Worm (Caenorhabditis elegans): ENCODE measurements around the gene F14F9.6.

ce11 chrV:5130018-5130417 is 16.3 kb downstream of the F14F9.6 start, which contains the start of gene F14F9.8:
- TF ChIP-seq lsy-2 (tag; optimal IDR thresholded peaks at IDR 0.05) = no peak
- no peak for TF ChIP-seq M03D4.4 (tag; optimal IDR thresholded peaks at IDR 0.05)
